Worm (Caenorhabditis elegans) whole organism, L3 larva: ENCODE measurements around the gene T19H5.7.

Experiments
- ama-1 ChIP-seq: fragments of 150-350 bp; optimal IDR thresholded peaks from 2 replicates; lab custom pipeline; 2018
- ceh-82 ChIP-seq: fragments of 150-350 bp; optimal IDR thresholded peaks from 2 replicates; lab custom pipeline; 2014; ENCODE audit warnings: missing biosample characterization, missing genetic modification characterization
- elt-3 ChIP-seq, 3 experiments: fragments of 150-350 bp in 1 of 3; sonication (generic microtip) in 2 of 3; optimal IDR thresholded peaks; 2 replicates in 2 of 3; 4 replicates in 1 of 3; lab custom pipeline; 2014 to 2017; ENCODE audit warnings: missing biosample characterization in 3 of 3, missing genetic modification characterization in 3 of 3
- lin-15B ChIP-seq: fragments of 150-350 bp; optimal IDR thresholded peaks from 2 replicates; lab custom pipeline; 2014; ENCODE audit warnings: missing biosample characterization, missing genetic modification characterization
- nhr-11 ChIP-seq: fragments of 150-350 bp; optimal IDR thresholded peaks from 2 replicates; lab custom pipeline; 2014; ENCODE audit warnings: missing biosample characterization, missing genetic modification characterization
- nhr-237 ChIP-seq: fragments of 150-350 bp; optimal IDR thresholded peaks from 2 replicates; lab custom pipeline; 2014; ENCODE audit warnings: missing biosample characterization, missing genetic modification characterization
- nhr-28 ChIP-seq: fragments of 150-350 bp; optimal IDR thresholded peaks from 2 replicates; lab custom pipeline; 2014; ENCODE audit warnings: missing biosample characterization, missing genetic modification characterization
- unc-39 ChIP-seq: sonication (generic microtip); optimal IDR thresholded peaks from 4 replicates; lab custom pipeline; 2017; ENCODE audit warnings: missing biosample characterization, missing genetic modification characterization
- unc-62 ChIP-seq: fragments of 150-350 bp; sonication (generic microtip); optimal IDR thresholded peaks from 4 replicates; lab custom pipeline; 2014; ENCODE audit warnings: missing biosample characterization, missing genetic modification reagents, missing genetic modification characterization
- zag-1 ChIP-seq: fragments of 150-350 bp; optimal IDR thresholded peaks from 2 replicates; lab custom pipeline; 2014; ENCODE audit warnings: missing biosample characterization, missing genetic modification characterization
- ztf-4 ChIP-seq: fragments of 150-350 bp; optimal IDR thresholded peaks from 2 replicates; lab custom pipeline; 2014; ENCODE audit warnings: missing biosample characterization, missing genetic modification characterization

ce11 chrII:9431119-9431518, 48.8 kb downstream of the T19H5.7 start:
- TF ChIP-seq ama-1 (lab: Kevin White, UChicago) (no peak), unc-39 (tag; lab: Kevin White, UChicago) (no peak), ztf-4 (tag; lab: Kevin White, UChicago) (no peak), ceh-82 (tag; lab: Kevin White, UChicago) (no peak), nhr-11 (no peak), nhr-237 (no peak), elt-3 (tag; optimal IDR thresholded peaks at IDR 0.05; lab: Kevin White, UChicago) (no peak), lin-15B (no peak), unc-62 (GFP tag; lab: Kevin White, UChicago) (no peak), zag-1 (no peak), nhr-28 (tag; lab: Kevin White, UChicago) (no peak)
